Fruit fly (Drosophila melanogaster) whole organism, embryonic: ENCODE measurements around the gene wapl.

ENCODE experiments used
- ATbp ChIP-seq: fragments of 200-800 bp; sonication (Bioruptor generic); optimal IDR thresholded peaks from 2 replicates; lab custom pipeline; 2017; ENCODE audit warnings: missing biosample characterization, mild to moderate bottlenecking, missing genetic modification characterization, missing genetic modification reagents
- Atf-2 ChIP-seq: fragments of 200-800 bp; sonication (Bioruptor generic); optimal IDR thresholded peaks from 2 replicates; lab custom pipeline; 2016; ENCODE audit warnings: missing biosample characterization, missing genetic modification characterization
- CG1024 ChIP-seq: fragments of 200-800 bp; sonication (Bioruptor generic); IDR thresholded peaks from 2 replicates; pipeline ENCODE4 v1.3.6; 2022; ENCODE audit warnings: missing biosample characterization, missing genetic modification characterization
- CG11695 ChIP-seq: fragments of 200-800 bp; sonication (Bioruptor generic); IDR thresholded peaks from 3 replicates; pipeline ENCODE4 v1.3.6; 2022; ENCODE audit warnings: missing biosample characterization, missing genetic modification characterization
- CG12219 ChIP-seq: fragments of 200-800 bp; sonication (Bioruptor generic); optimal IDR thresholded peaks from 3 replicates; lab custom pipeline; 2018; ENCODE audit warnings: missing biosample characterization, mild to moderate bottlenecking, missing genetic modification characterization
- CG14014 ChIP-seq: fragments of 200-800 bp; sonication (Bioruptor generic); IDR thresholded peaks from 2 replicates; pipeline ENCODE4 v1.3.6; 2022; ENCODE audit warnings: missing biosample characterization, missing genetic modification characterization
- CG14667 ChIP-seq: fragments of 200-800 bp; sonication (Bioruptor generic); IDR thresholded peaks from 2 replicates; pipeline ENCODE4 v1.3.6; 2022; ENCODE audit warnings: missing biosample characterization, missing genetic modification characterization
- CG15479 ChIP-seq: fragments of 200-800 bp; sonication (Bioruptor generic); optimal IDR thresholded peaks from 3 replicates; lab custom pipeline; 2019; ENCODE audit warnings: missing biosample characterization, mild to moderate bottlenecking, missing genetic modification characterization, moderate library complexity
- CG1603 ChIP-seq: fragments of 200-800 bp; sonication (Bioruptor generic); optimal IDR thresholded peaks from 2 replicates; lab custom pipeline; 2019; ENCODE audit warnings: missing biosample characterization, mild to moderate bottlenecking, missing genetic modification characterization, moderate library complexity
- CG18764 ChIP-seq: fragments of 200-800 bp; sonication (Bioruptor generic); optimal IDR thresholded peaks from 3 replicates; lab custom pipeline; 2016; ENCODE audit warnings: missing biosample characterization, missing genetic modification characterization
- CG2129 ChIP-seq: fragments of 200-800 bp; sonication (Bioruptor generic); IDR thresholded peaks from 2 replicates; pipeline ENCODE4 v1.3.6; 2022; ENCODE audit warnings: missing biosample characterization, missing genetic modification characterization; ENCODE audit not compliant: partially characterized antibody
- CG2202 ChIP-seq: fragments of 200-800 bp; sonication (Bioruptor generic); optimal IDR thresholded peaks from 2 replicates; lab custom pipeline; 2018; ENCODE audit warnings: missing biosample characterization, mild to moderate bottlenecking, missing genetic modification characterization
- CG2712 ChIP-seq: fragments of 200-800 bp; optimal IDR thresholded peaks from 3 replicates; lab custom pipeline; 2019; ENCODE audit warnings: missing biosample characterization, mild to moderate bottlenecking, missing genetic modification characterization, moderate library complexity
- CG30403 ChIP-seq: fragments of 200-800 bp; sonication (Bioruptor generic); optimal IDR thresholded peaks from 3 replicates; lab custom pipeline; 2016; ENCODE audit warnings: missing biosample characterization, missing genetic modification characterization
- CG32772 ChIP-seq: fragments of 200-800 bp; sonication (Bioruptor generic); IDR thresholded peaks from 2 replicates; pipeline ENCODE4 v1.3.6; 2022; ENCODE audit warnings: missing biosample characterization, missing genetic modification characterization
- CG3995 ChIP-seq: fragments of 200-800 bp; sonication (Bioruptor generic); optimal IDR thresholded peaks from 3 replicates; lab custom pipeline; 2016; ENCODE audit warnings: missing biosample characterization, missing genetic modification characterization
- CG4360 ChIP-seq: fragments of 200-800 bp; sonication (Bioruptor generic); IDR thresholded peaks from 2 replicates; pipeline ENCODE4 v1.3.6; 2022; ENCODE audit warnings: missing biosample characterization, missing genetic modification characterization
- CG4617 ChIP-seq: fragments of 200-800 bp; sonication (Bioruptor generic); optimal IDR thresholded peaks from 3 replicates; lab custom pipeline; 2016; ENCODE audit warnings: missing biosample characterization, missing genetic modification characterization, borderline replicate concordance
- CG4730 ChIP-seq: fragments of 200-800 bp; sonication (Bioruptor generic); IDR thresholded peaks from 2 replicates; pipeline ENCODE4 v1.3.6; 2022; ENCODE audit warnings: missing biosample characterization, missing genetic modification characterization
- CG6254 ChIP-seq: fragments of 200-800 bp; sonication (Bioruptor generic); optimal IDR thresholded peaks from 3 replicates; lab custom pipeline; 2017; ENCODE audit warnings: mild to moderate bottlenecking, missing biosample characterization, missing genetic modification reagents, missing genetic modification characterization
- CG6791 ChIP-seq: fragments of 200-800 bp; sonication (Bioruptor generic); IDR thresholded peaks from 3 replicates; pipeline ENCODE4 v1.3.6; 2022; ENCODE audit warnings: missing biosample characterization, missing genetic modification characterization; ENCODE audit not compliant: partially characterized antibody
- CG7928 ChIP-seq: fragments of 200-800 bp; sonication (Bioruptor generic); optimal IDR thresholded peaks from 2 replicates; lab custom pipeline; 2017; ENCODE audit warnings: missing biosample characterization, mild to moderate bottlenecking, missing genetic modification characterization
- CG8388 ChIP-seq: fragments of 200-800 bp; sonication (Bioruptor generic); optimal IDR thresholded peaks from 2 replicates; lab custom pipeline; 2019; ENCODE audit warnings: missing biosample characterization, mild to moderate bottlenecking, missing genetic modification characterization, moderate library complexity
- CG9727 ChIP-seq: fragments of 200-800 bp; sonication (Bioruptor generic); optimal IDR thresholded peaks from 3 replicates; lab custom pipeline; 2017; ENCODE audit warnings: missing biosample characterization, mild to moderate bottlenecking, missing genetic modification characterization
- Camta ChIP-seq: fragments of 200-800 bp; sonication (Bioruptor generic); optimal IDR thresholded peaks from 2 replicates; lab custom pipeline; 2016; ENCODE audit warnings: missing biosample characterization, missing genetic modification characterization
- Elba2 ChIP-seq: fragments of 200-800 bp; sonication (Bioruptor generic); optimal IDR thresholded peaks from 3 replicates; lab custom pipeline; 2016; ENCODE audit warnings: missing biosample characterization, missing genetic modification characterization
- Hand ChIP-seq: fragments of 200-800 bp; sonication (Bioruptor generic); optimal IDR thresholded peaks from 2 replicates; lab custom pipeline; 2017; ENCODE audit warnings: mild to moderate bottlenecking, missing biosample characterization, missing genetic modification reagents, missing genetic modification characterization
- HmgD ChIP-seq: fragments of 200-800 bp; sonication (Bioruptor generic); optimal IDR thresholded peaks from 3 replicates; lab custom pipeline; 2016; ENCODE audit warnings: missing biosample characterization, missing genetic modification characterization
- Med ChIP-seq: fragments of 200-800 bp; sonication (Bioruptor generic); peaks from one replicate; lab custom pipeline; 2016; ENCODE audit warnings: missing biosample characterization, missing genetic modification characterization, mild to moderate bottlenecking, inconsistent platforms, moderate library complexity
- Mes4 ChIP-seq: fragments of 200-800 bp; sonication (Bioruptor generic); optimal IDR thresholded peaks from 2 replicates; lab custom pipeline; 2016; ENCODE audit warnings: missing biosample characterization, missing genetic modification characterization
- Nf-YB ChIP-seq: fragments of 200-800 bp; sonication (Bioruptor generic); optimal IDR thresholded peaks from 3 replicates; lab custom pipeline; 2019; ENCODE audit warnings: missing biosample characterization, mild to moderate bottlenecking, missing genetic modification characterization, moderate library complexity
- Scr ChIP-seq: fragments of 200-800 bp; sonication (Bioruptor generic); IDR thresholded peaks from 2 replicates; pipeline ENCODE4 v1.3.6; 2022; ENCODE audit warnings: missing biosample characterization, missing genetic modification characterization; ENCODE audit not compliant: partially characterized antibody
- Six4 ChIP-seq: fragments of 200-800 bp; sonication (Bioruptor generic); optimal IDR thresholded peaks from 2 replicates; lab custom pipeline; 2016; ENCODE audit warnings: missing biosample characterization, missing genetic modification characterization
- Tbp ChIP-seq: fragments of >200 bp; optimal IDR thresholded peaks from 2 replicates; lab custom pipeline; 2018; ENCODE audit warnings: missing biosample characterization, missing genetic modification characterization
- amos ChIP-seq: fragments of 200-800 bp; sonication (Bioruptor generic); IDR thresholded peaks from 2 replicates; pipeline ENCODE4 v1.3.6; 2022; ENCODE audit warnings: missing biosample characterization, missing genetic modification characterization; ENCODE audit not compliant: partially characterized antibody
- aop ChIP-seq: fragments of 200-800 bp; sonication (Bioruptor generic); IDR thresholded peaks from 2 replicates; pipeline ENCODE4 v1.3.6; 2022; ENCODE audit warnings: missing biosample characterization, missing genetic modification characterization
- ase ChIP-seq: fragments of 200-800 bp; sonication (Bioruptor generic); IDR thresholded peaks from 3 replicates; pipeline ENCODE4 v1.3.6; 2022; ENCODE audit warnings: missing biosample characterization, missing genetic modification characterization
- dm ChIP-seq: fragments of 200-800 bp; sonication (Bioruptor generic); optimal IDR thresholded peaks from 3 replicates; lab custom pipeline; 2016; ENCODE audit warnings: missing biosample characterization, missing genetic modification characterization
- fd64A ChIP-seq: fragments of 200-800 bp; sonication (Bioruptor generic); optimal IDR thresholded peaks from 3 replicates; lab custom pipeline; 2018; ENCODE audit warnings: missing biosample characterization, mild to moderate bottlenecking, missing genetic modification characterization
- gro ChIP-seq: fragments of 200-800 bp; sonication (Bioruptor generic); optimal IDR thresholded peaks from 2 replicates; lab custom pipeline; 2016; ENCODE audit warnings: missing biosample characterization, missing genetic modification characterization
- ham ChIP-seq: fragments of 200-800 bp; sonication (Bioruptor generic); IDR thresholded peaks from 2 replicates; pipeline ENCODE4 v1.3.6; 2022; ENCODE audit warnings: missing biosample characterization, missing genetic modification characterization
- row ChIP-seq: fragments of 200-800 bp; sonication (Bioruptor generic); IDR thresholded peaks from 3 replicates; pipeline ENCODE4 v1.3.6; 2022; ENCODE audit warnings: missing biosample characterization, missing genetic modification characterization
- sc ChIP-seq, 3 experiments: fragments of >200 bp in 2 of 3; fragments of 200-800 bp in 1 of 3; sonication (Bioruptor generic) in 1 of 3; optimal IDR thresholded peaks; 2 replicates in 2 of 3; 3 replicates in 1 of 3; lab custom pipeline; 2017; ENCODE audit warnings: mild to moderate bottlenecking in 1 of 3, missing biosample characterization in 1 of 3, missing genetic modification characterization in 1 of 3, missing genetic modification reagents in 1 of 3
- scrt ChIP-seq: fragments of 200-800 bp; sonication (Bioruptor generic); optimal IDR thresholded peaks from 2 replicates; lab custom pipeline; 2018; ENCODE audit warnings: missing biosample characterization, mild to moderate bottlenecking, missing genetic modification characterization, moderate library complexity
- sr ChIP-seq: fragments of 200-800 bp; sonication (Bioruptor generic); IDR thresholded peaks from 3 replicates; pipeline ENCODE4 v1.3.6; 2022; ENCODE audit warnings: missing biosample characterization, missing genetic modification characterization
- ssp ChIP-seq: fragments of 200-800 bp; sonication (Bioruptor generic); IDR thresholded peaks from 2 replicates; pipeline ENCODE4 v1.3.6; 2022; ENCODE audit warnings: missing biosample characterization, missing genetic modification characterization
- wek ChIP-seq: fragments of 200-800 bp; sonication (Bioruptor generic); optimal IDR thresholded peaks from 3 replicates; lab custom pipeline; 2018; ENCODE audit warnings: missing biosample characterization, mild to moderate bottlenecking, missing genetic modification characterization, moderate library complexity

Gene wapl

DNA sequence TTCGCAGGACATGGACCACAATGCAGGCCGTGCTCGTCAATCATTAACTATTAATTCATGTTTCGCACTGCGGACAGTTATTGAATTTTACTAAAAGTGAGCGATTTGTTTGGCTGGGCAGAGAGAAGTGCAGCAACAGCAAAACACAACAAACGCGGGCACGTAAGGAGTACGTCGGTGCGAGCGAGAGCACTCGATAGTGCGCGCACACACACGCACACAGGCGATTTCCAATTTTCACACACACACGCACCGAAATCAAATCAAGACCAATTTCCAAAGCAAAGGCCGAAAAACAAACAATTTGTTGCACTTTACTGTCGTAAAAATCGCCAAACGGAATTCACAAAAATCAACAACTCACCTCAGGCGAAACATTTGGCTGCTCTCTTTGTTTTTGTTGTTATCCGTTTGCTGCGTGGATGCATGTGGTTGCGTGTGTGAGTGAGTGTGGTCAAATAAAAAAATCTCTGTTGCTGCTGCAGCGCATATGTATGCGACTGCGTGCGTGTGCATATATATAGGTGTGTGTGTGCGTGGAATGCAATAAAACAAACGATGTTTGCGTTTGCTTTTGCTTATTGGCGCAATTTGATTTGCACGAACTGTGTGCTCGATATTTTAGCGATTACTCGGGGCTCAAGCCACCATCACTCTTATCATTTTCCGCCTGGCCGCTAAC is 713 bp downstream of the wapl start (continued):
- TF ChIP-seq Elba2 (GFP tag; lab: Kevin White, UChicago) (peak; percentile 50), CG11695 (GFP tag; lab: Robert Waterston, UW) (no peak), CG15479 (GFP tag; lab: Kevin White, UChicago) (peak; percentile 75), CG4360 (GFP tag; lab: Robert Waterston, UW) (peak; percentile 41), CG4617 (GFP tag; lab: Kevin White, UChicago) (peak; percentile 42), scrt (GFP tag; lab: Kevin White, UChicago) (no peak), CG14014 (GFP tag; lab: Robert Waterston, UW) (no peak)
- TF ChIP-seq, all 482 proteins: peak for 19

- no peak for TF ChIP-seq Atf-2 (GFP tag; lab: Kevin White, UChicago)
- no peak for TF ChIP-seq CG3995
- no peak for TF ChIP-seq ssp (GFP tag; lab: Robert Waterston, UW)
- no peak for TF ChIP-seq gro
- no peak for TF ChIP-seq Mes4
- no peak for TF ChIP-seq CG2202 (tag; lab: Kevin White, UChicago)
- no peak for TF ChIP-seq CG6791 (GFP tag; lab: Robert Waterston, UW)
- no peak for TF ChIP-seq CG7928 (GFP tag; lab: Kevin White, UChicago)
- TF ChIP-seq amos (GFP tag; lab: Robert Waterston, UW), result no peak
- TF ChIP-seq Tbp (GFP tag; lab: Kevin White, UChicago), result no peak
- peak; percentile 52 for TF ChIP-seq HmgD
- TF ChIP-seq ham (GFP tag; lab: Robert Waterston, UW), result no peak
- peak; percentile 50 for TF ChIP-seq CG15479 (GFP tag; lab: Kevin White, UChicago)
- no peak for TF ChIP-seq aop
- no peak for TF ChIP-seq CG2129 (GFP tag; lab: Robert Waterston, UW)
- TF ChIP-seq Six4 (GFP tag; lab: Kevin White, UChicago), result peak; percentile 43
- TF ChIP-seq sr (GFP tag; lab: Robert Waterston, UW), result no peak
- no peak for TF ChIP-seq CG12219 (GFP tag; lab: Kevin White, UChicago)
- no peak for TF ChIP-seq CG32772 (GFP tag; lab: Robert Waterston, UW)
- TF ChIP-seq CG14667 (GFP tag; lab: Robert Waterston, UW), result no peak
- TF ChIP-seq CG4360 (GFP tag; lab: Robert Waterston, UW), result no peak
- TF ChIP-seq ATbp, result no peak
- TF ChIP-seq Hand (GFP tag; lab: Kevin White, UChicago), result no peak
- peak; percentile 14; the same call in 1 of the 2 replicates for TF ChIP-seq Scr (GFP tag; lab: Robert Waterston, UW)
- TF ChIP-seq CG1603 (tag; lab: Kevin White, UChicago), result peak; percentile 20
- peak; percentile 53 for TF ChIP-seq Med (GFP tag; lab: Kevin White, UChicago)
- no peak for TF ChIP-seq CG18764 (GFP tag; lab: Kevin White, UChicago)
- TF ChIP-seq ase (GFP tag; lab: Robert Waterston, UW), result no peak
- no peak for TF ChIP-seq dm (GFP tag; lab: Kevin White, UChicago)
- peak; percentile 100 for TF ChIP-seq wek (GFP tag; lab: Kevin White, UChicago)
- peak; percentile 30 for TF ChIP-seq CG2712 (tag; lab: Kevin White, UChicago)
- peak; percentile 48 for TF ChIP-seq Nf-YB (GFP tag; lab: Kevin White, UChicago)
- no peak for TF ChIP-seq sc (optimal IDR thresholded peaks at IDR 0.05; lab: Kevin White, UChicago)
- TF ChIP-seq sc (GFP tag; optimal IDR thresholded peaks at IDR 0.05; lab: Kevin White, UChicago), result no peak
- TF ChIP-seq Camta (GFP tag; lab: Kevin White, UChicago), result no peak
- TF ChIP-seq CG4730 (GFP tag; lab: Robert Waterston, UW), result no peak
- no peak for TF ChIP-seq CG9727 (GFP tag; lab: Kevin White, UChicago)
- no peak for TF ChIP-seq CG6254
- TF ChIP-seq row (GFP tag; lab: Robert Waterston, UW), result peak; percentile 64
- no peak for TF ChIP-seq CG30403
- no peak for TF ChIP-seq fd64A (GFP tag; lab: Kevin White, UChicago)
- TF ChIP-seq CG8388, result no peak
- TF ChIP-seq CG1024, result 0 out of 2 replicates have a peak, but pooled peaks have one; percentile 21
These were observed 2.9 kb downstream of the wapl start for dm6 chrX:2155868-2156267.
